Fruit fly (Drosophila melanogaster): ENCODE results near the gene Hsp23.

The Hsp23 gene

DNA sequence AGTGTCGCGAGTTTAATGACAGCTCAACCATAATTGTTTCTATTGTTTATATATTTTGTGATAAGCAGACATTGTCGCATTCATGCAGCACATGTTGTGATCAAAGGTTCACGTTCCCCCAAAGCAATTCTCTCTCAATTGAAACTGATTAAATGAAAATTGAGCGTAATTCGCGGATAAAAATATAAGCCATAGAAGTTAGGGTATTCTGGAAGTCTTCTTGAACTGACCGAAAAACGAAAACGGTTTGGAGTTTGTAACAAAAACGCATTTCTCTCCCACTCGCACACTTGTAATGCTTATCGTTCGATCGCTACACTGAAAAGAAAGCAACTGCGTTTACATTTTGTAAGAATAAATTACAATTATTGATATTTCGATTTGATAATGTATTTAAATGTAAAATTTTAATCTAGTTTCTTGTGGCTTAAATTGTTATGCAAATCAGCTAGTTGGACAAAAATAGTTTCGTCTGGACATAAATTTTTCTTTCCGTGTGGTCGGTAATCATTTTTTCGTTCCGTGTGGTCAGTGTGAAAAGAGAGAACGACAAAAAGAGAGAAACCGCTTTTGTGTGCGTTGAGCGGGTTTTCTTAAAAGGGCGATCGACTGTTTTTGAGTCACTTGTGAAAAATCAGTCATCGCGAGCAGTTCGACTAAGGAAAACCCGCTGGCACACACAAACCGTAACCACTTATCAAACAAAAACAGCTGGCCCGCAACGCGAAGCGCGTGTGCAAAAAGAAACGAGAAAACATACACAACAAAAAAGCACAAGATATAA, 41.1 kb downstream of the Hsp23 start, which contains the start of gene aay (continued):
- TF ChIP-seq dmrt99B (tag; optimal IDR thresholded peaks at IDR 0.05) = peak; percentile 100
- TF ChIP-seq Dip2 (GFP tag; IDR thresholded peaks at IDR 0.05) = peak; percentile 42; the same call in 1 of the 2 replicates
- TF ChIP-seq nom (GFP tag; optimal IDR thresholded peaks at IDR 0.05) = peak; percentile 94
- TF ChIP-seq CG34422 (GFP tag; IDR thresholded peaks at IDR 0.05) = peak; percentile 98
- TF ChIP-seq pnt (GFP tag; optimal IDR thresholded peaks at IDR 0.05) = peak; percentile 95
- TF ChIP-seq CG10565 (GFP tag; optimal IDR thresholded peaks at IDR 0.05) = peak; percentile 95
- no peak for TF ChIP-seq Opbp (GFP tag; IDR thresholded peaks at IDR 0.05; ENCODE audit: partially characterized antibody)
- peak; percentile 98 for TF ChIP-seq CG33213 (GFP tag; optimal IDR thresholded peaks at IDR 0.05)
- TF ChIP-seq chn (GFP tag; optimal IDR thresholded peaks at IDR 0.05) = peak; percentile 98
- TF ChIP-seq shn (GFP tag; optimal IDR thresholded peaks at IDR 0.05) = peak; percentile 95
- TF ChIP-seq pan (optimal IDR thresholded peaks at IDR 0.05) = no peak
- TF ChIP-seq pan (GFP tag; optimal IDR thresholded peaks at IDR 0.05 in 1 of 2, IDR thresholded peaks at IDR 0.05 in 1 of 2) = peak in 1 of 2 experiments; percentile 98
- peak; percentile 99 for TF ChIP-seq sob (GFP tag; IDR thresholded peaks at IDR 0.05)
- TF ChIP-seq Oaz (GFP tag; IDR thresholded peaks at IDR 0.05) = peak; percentile 96
- TF ChIP-seq CG13624 (GFP tag; optimal IDR thresholded peaks at IDR 0.05) = peak; percentile 99
- TF ChIP-seq sqz (GFP tag; optimal IDR thresholded peaks at IDR 0.05) = peak; percentile 98
- peak; percentile 99 for TF ChIP-seq ci (GFP tag; IDR thresholded peaks at IDR 0.05)
- no peak for TF ChIP-seq amos (GFP tag; IDR thresholded peaks at IDR 0.05; ENCODE audit: partially characterized antibody)
- TF ChIP-seq CG6272 (GFP tag; IDR thresholded peaks at IDR 0.05) = peak; percentile 97
- peak; percentile 90 for TF ChIP-seq dati (GFP tag; IDR thresholded peaks at IDR 0.05)
- peak; percentile 98 for TF ChIP-seq Dad (GFP tag; optimal IDR thresholded peaks at IDR 0.05)
- TF ChIP-seq corto (GFP tag; optimal IDR thresholded peaks at IDR 0.05) = peak; percentile 97
- TF ChIP-seq Rfx (GFP tag; IDR thresholded peaks at IDR 0.05) = peak; percentile 99
- TF ChIP-seq CG6765 (GFP tag; optimal IDR thresholded peaks at IDR 0.05) = peak; percentile 98
- peak; percentile 97 for TF ChIP-seq NC2α (GFP tag; optimal IDR thresholded peaks at IDR 0.05)
- TF ChIP-seq Hmx (GFP tag; optimal IDR thresholded peaks at IDR 0.05) = peak; percentile 96
- peak; percentile 99 for TF ChIP-seq slbo (GFP tag; IDR thresholded peaks at IDR 0.05)
- TF ChIP-seq Awh (GFP tag; IDR thresholded peaks at IDR 0.05) = peak; percentile 97
- peak; percentile 94 for TF ChIP-seq abd-A (tag; optimal IDR thresholded peaks at IDR 0.05)
- TF ChIP-seq CG12219 (GFP tag; optimal IDR thresholded peaks at IDR 0.05) = peak; percentile 98
- peak; percentile 94 for TF ChIP-seq CG9215 (GFP tag; IDR thresholded peaks at IDR 0.05)
- peak; percentile 97 for TF ChIP-seq pb (GFP tag; optimal IDR thresholded peaks at IDR 0.05)
- TF ChIP-seq Nf-YB (GFP tag; optimal IDR thresholded peaks at IDR 0.05) = peak; percentile 92
- peak; percentile 95 for TF ChIP-seq CG8944 (GFP tag; optimal IDR thresholded peaks at IDR 0.05)
- TF ChIP-seq Sin3A (optimal IDR thresholded peaks at IDR 0.05) = no peak
- peak; percentile 97 for TF ChIP-seq GATAe (GFP tag; conservative IDR thresholded peaks at IDR 0.05)
- peak; percentile 99 for TF ChIP-seq Mad (GFP tag; optimal IDR thresholded peaks at IDR 0.05)
- TF ChIP-seq CG42726 (GFP tag; IDR thresholded peaks at IDR 0.05; ENCODE audit: partially characterized antibody) = no peak; the same call in 1 of the 2 replicates
- peak; percentile 98 for TF ChIP-seq ase (GFP tag; IDR thresholded peaks at IDR 0.05)
- TF ChIP-seq H2.0 (GFP tag; IDR thresholded peaks at IDR 0.05) = peak; percentile 97
- peak; percentile 85 for TF ChIP-seq luna (GFP tag; optimal IDR thresholded peaks at IDR 0.05)
- peak; percentile 98 for TF ChIP-seq fd3F (GFP tag; optimal IDR thresholded peaks at IDR 0.05)
- peak; percentile 100 for TF ChIP-seq sens (GFP tag)
- peak; percentile 96 for TF ChIP-seq Ravus (GFP tag; IDR thresholded peaks at IDR 0.05)
- TF ChIP-seq CG14441 (GFP tag; IDR thresholded peaks at IDR 0.05) = peak; percentile 98
- peak; percentile 98 for TF ChIP-seq CG33557 (GFP tag; optimal IDR thresholded peaks at IDR 0.05)
- peak; percentile 93 for TF ChIP-seq Nf-YC (tag; optimal IDR thresholded peaks at IDR 0.05)
- TF ChIP-seq CG18011 (GFP tag; optimal IDR thresholded peaks at IDR 0.05) = peak; percentile 90
- TF ChIP-seq HmgZ (tag; optimal IDR thresholded peaks at IDR 0.05) = peak; percentile 99
- peak; percentile 98 for TF ChIP-seq croc (GFP tag; conservative IDR thresholded peaks at IDR 0.05)

Data from whole organism, embryonic.